Worm (Caenorhabditis elegans) whole organism, mixed stage, embryonic: Measurements from ENCODE around the gene K08H2.3.
A peak's percentile ranks its signal among the peaks of the same experiment; 100 is the strongest.

Source experiments
- M03D4.4 ChIP-seq: sonication (generic microtip); optimal IDR thresholded peaks from 2 replicates; lab custom pipeline; 2017; ENCODE audit warnings: mild to moderate bottlenecking, missing genetic modification characterization, missing compliant biosample characterization
- bed-3 ChIP-seq: fragments of 200-800 bp; sonication (Bioruptor generic); optimal IDR thresholded peaks from 3 replicates; lab custom pipeline; 2018; ENCODE audit warnings: mild to moderate bottlenecking, missing genetic modification characterization, moderate library complexity, missing compliant biosample characterization
- blmp-1 ChIP-seq: fragments of 150-350 bp; optimal IDR thresholded peaks from 2 replicates; lab custom pipeline; 2014; ENCODE audit warnings: missing biosample characterization, missing genetic modification characterization
- ceh-43 ChIP-seq: fragments of 200-800 bp; sonication (Bioruptor generic); optimal IDR thresholded peaks from 2 replicates; lab custom pipeline; 2018; ENCODE audit warnings: mild to moderate bottlenecking, missing genetic modification characterization, moderate library complexity, missing compliant biosample characterization
- ceh-83 ChIP-seq: fragments of 200-800 bp; sonication (Bioruptor generic); optimal IDR thresholded peaks from 2 replicates; lab custom pipeline; 2018; ENCODE audit warnings: mild to moderate bottlenecking, missing genetic modification characterization, missing compliant biosample characterization
- ces-1 ChIP-seq: fragments of 150-350 bp; optimal IDR thresholded peaks from 2 replicates; lab custom pipeline; 2014; ENCODE audit warnings: missing biosample characterization, missing genetic modification reagents, missing genetic modification characterization
- cnd-1 ChIP-seq: fragments of 200-800 bp; sonication (Bioruptor generic); optimal IDR thresholded peaks from 2 replicates; lab custom pipeline; 2018; ENCODE audit warnings: mild to moderate bottlenecking, missing genetic modification characterization, missing compliant biosample characterization
- elt-1 ChIP-seq: sonication (generic microtip); optimal IDR thresholded peaks from 2 replicates; lab custom pipeline; 2017; ENCODE audit warnings: missing genetic modification characterization, mild to moderate bottlenecking, missing compliant biosample characterization, antibody characterized with exemption, moderate library complexity, borderline replicate concordance; ENCODE audit not compliant: insufficient read depth
- elt-3 ChIP-seq: fragments of 150-350 bp; optimal IDR thresholded peaks from 2 replicates; lab custom pipeline; 2014; ENCODE audit warnings: missing biosample characterization, missing genetic modification characterization
- ham-2 ChIP-seq: fragments of 200-800 bp; sonication (Bioruptor generic); optimal IDR thresholded peaks from 2 replicates; lab custom pipeline; 2018; ENCODE audit warnings: mild to moderate bottlenecking, missing genetic modification characterization, missing compliant biosample characterization
- hlh-1 ChIP-seq: fragments of 150-350 bp; optimal IDR thresholded peaks from 2 replicates; lab custom pipeline; 2014; ENCODE audit warnings: missing biosample characterization, missing genetic modification reagents, missing genetic modification characterization
- lin-13 ChIP-seq: fragments of 150-350 bp; optimal IDR thresholded peaks from 2 replicates; lab custom pipeline; 2014; ENCODE audit warnings: missing biosample characterization, missing genetic modification characterization
- lin-32 ChIP-seq: fragments of 200-800 bp; sonication (Bioruptor generic); optimal IDR thresholded peaks from 2 replicates; lab custom pipeline; 2018; ENCODE audit warnings: mild to moderate bottlenecking, missing genetic modification characterization, missing compliant biosample characterization
- lsy-2 ChIP-seq: fragments of 150-350 bp; optimal IDR thresholded peaks from 2 replicates; lab custom pipeline; 2014; ENCODE audit warnings: missing biosample characterization, missing genetic modification characterization
- mab-5 ChIP-seq: fragments of 150-350 bp; optimal IDR thresholded peaks from 2 replicates; lab custom pipeline; 2014; ENCODE audit warnings: missing biosample characterization, missing genetic modification characterization
- mls-2 ChIP-seq: sonication (generic microtip); optimal IDR thresholded peaks from 2 replicates; lab custom pipeline; 2016; ENCODE audit warnings: mild to moderate bottlenecking, missing genetic modification characterization, moderate library complexity, missing compliant biosample characterization
- nhr-12 ChIP-seq: fragments of 150-350 bp; optimal IDR thresholded peaks from 2 replicates; lab custom pipeline; 2014; ENCODE audit warnings: missing biosample characterization, missing genetic modification characterization
- nhr-2 ChIP-seq: fragments of 150-350 bp; optimal IDR thresholded peaks from 2 replicates; lab custom pipeline; 2014; ENCODE audit warnings: missing biosample characterization, missing genetic modification characterization
- nhr-237 ChIP-seq: fragments of 150-350 bp; optimal IDR thresholded peaks from 2 replicates; lab custom pipeline; 2014; ENCODE audit warnings: missing biosample characterization, missing genetic modification characterization
- nhr-28 ChIP-seq: fragments of 150-350 bp; optimal IDR thresholded peaks from 2 replicates; lab custom pipeline; 2014; ENCODE audit warnings: missing biosample characterization, missing genetic modification characterization
- nhr-76 ChIP-seq: sonication (generic microtip); optimal IDR thresholded peaks from 2 replicates; lab custom pipeline; 2017; ENCODE audit warnings: missing biosample characterization, missing genetic modification characterization
- pha-4 ChIP-seq: fragments of 150-350 bp; optimal IDR thresholded peaks from 2 replicates; lab custom pipeline; 2018; ENCODE audit warnings: missing biosample characterization, missing genetic modification reagents, missing genetic modification characterization
- snpc-4 ChIP-seq: fragments of 150-350 bp; optimal IDR thresholded peaks from 2 replicates; lab custom pipeline; 2014; ENCODE audit warnings: missing biosample characterization, missing genetic modification characterization
- sptf-1 ChIP-seq: sonication (generic microtip); optimal IDR thresholded peaks from 2 replicates; lab custom pipeline; 2017; ENCODE audit warnings: mild to moderate bottlenecking, missing genetic modification characterization, moderate library complexity, missing compliant biosample characterization
- unc-120 ChIP-seq: sonication (generic microtip); optimal IDR thresholded peaks from 2 replicates; lab custom pipeline; 2017; ENCODE audit warnings: missing genetic modification characterization, missing compliant biosample characterization; ENCODE audit not compliant: poor library complexity, severe bottlenecking
- unc-39 ChIP-seq: fragments of 150-350 bp; optimal IDR thresholded peaks from 2 replicates; lab custom pipeline; 2014; ENCODE audit warnings: missing biosample characterization, missing genetic modification characterization
- unc-62 ChIP-seq: fragments of 150-350 bp; optimal IDR thresholded peaks from 2 replicates; lab custom pipeline; 2014; ENCODE audit warnings: missing biosample characterization, missing genetic modification reagents, missing genetic modification characterization
- zip-8 ChIP-seq: fragments of 150-350 bp; optimal IDR thresholded peaks from 2 replicates; lab custom pipeline; 2014; ENCODE audit warnings: missing biosample characterization, missing genetic modification characterization

The K08H2.3 gene

DNA sequence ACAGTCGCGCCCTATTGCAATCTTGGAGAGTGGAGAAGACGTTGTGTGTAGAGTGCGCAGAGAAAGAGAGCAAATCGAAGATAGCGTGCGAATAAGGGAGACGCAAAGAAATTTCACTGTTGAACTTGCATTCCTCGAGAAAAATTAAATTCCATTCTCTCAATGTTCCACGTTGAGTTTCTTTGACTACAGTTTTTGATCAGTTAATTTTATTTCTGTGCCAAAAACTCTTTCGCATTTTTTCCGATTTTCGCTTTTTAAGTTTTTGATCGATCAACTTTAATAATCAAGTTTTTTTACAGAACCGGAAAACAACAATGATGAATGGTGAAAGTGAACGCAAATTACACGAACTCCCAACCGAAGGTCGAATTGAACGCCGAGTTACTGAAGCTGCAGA is at the start of gene K08H2.3:
K08H2.3 (plus strand) TSS at position 301 of the 400 bp plus-strand sequence.
- TF ChIP-seq pha-4 (tag; lab: Kevin White, UChicago) (no peak), unc-39 (tag; lab: Kevin White, UChicago) (no peak), nhr-2 (no peak), snpc-4 (tag; lab: Kevin White, UChicago) (no peak), ces-1 (GFP tag; lab: Kevin White, UChicago) (no peak), M03D4.4 (tag; lab: Kevin White, UChicago) (no peak), elt-3 (tag; lab: Kevin White, UChicago) (no peak), nhr-76 (tag; lab: Kevin White, UChicago) (no peak), zip-8 (tag; lab: Kevin White, UChicago) (no peak), nhr-237 (no peak), sptf-1 (tag; lab: Kevin White, UChicago) (no peak), lsy-2 (tag; lab: Kevin White, UChicago) (no peak), lin-32 (GFP tag; lab: Kevin White, UChicago) (no peak), unc-62 (GFP tag; lab: Kevin White, UChicago) (no peak), hlh-1 (no peak), mab-5 (tag; lab: Kevin White, UChicago) (no peak), nhr-12 (tag; lab: Kevin White, UChicago) (no peak), bed-3 (no peak), unc-120 (tag; lab: Kevin White, UChicago) (no peak)

DNA sequence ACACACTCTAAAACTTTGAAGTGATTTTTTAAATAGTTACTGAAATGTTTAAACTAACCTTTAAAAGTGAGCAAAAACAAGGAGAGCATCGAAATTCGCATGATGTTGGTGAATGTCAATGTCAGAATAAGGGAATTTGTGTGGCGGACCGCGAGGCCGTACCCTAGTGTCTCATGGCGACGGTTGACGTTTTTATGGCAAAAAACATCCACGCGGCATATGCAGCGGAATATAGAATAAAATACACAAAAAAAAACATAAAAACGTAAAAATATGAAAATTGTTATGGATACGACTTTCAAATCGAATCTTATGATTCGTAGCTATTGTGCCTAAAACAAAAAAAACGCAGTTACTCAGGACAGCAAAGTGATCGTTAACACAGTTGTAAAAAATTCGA is 47.3 kb upstream of the K08H2.3 start, which contains the start of gene cwp-5:
cwp-5 (minus strand) TSS at position 101 of the 400 bp plus-strand sequence.
- TF ChIP-seq nhr-12 (tag; lab: Kevin White, UChicago): no peak
- no peak for TF ChIP-seq lsy-2 (tag; lab: Kevin White, UChicago)
- TF ChIP-seq nhr-237: no peak
- no peak for TF ChIP-seq elt-1 (tag; lab: Kevin White, UChicago)
- TF ChIP-seq nhr-28 (tag; lab: Kevin White, UChicago): no peak
- TF ChIP-seq snpc-4 (tag; lab: Kevin White, UChicago): no peak
- TF ChIP-seq lin-13 (tag; lab: Kevin White, UChicago): no peak
- TF ChIP-seq lin-32 (GFP tag; lab: Kevin White, UChicago): no peak
- TF ChIP-seq unc-120 (tag; lab: Kevin White, UChicago): no peak
- TF ChIP-seq unc-39 (tag; lab: Kevin White, UChicago): no peak
- no peak for TF ChIP-seq unc-62 (GFP tag; lab: Kevin White, UChicago)

DNA sequence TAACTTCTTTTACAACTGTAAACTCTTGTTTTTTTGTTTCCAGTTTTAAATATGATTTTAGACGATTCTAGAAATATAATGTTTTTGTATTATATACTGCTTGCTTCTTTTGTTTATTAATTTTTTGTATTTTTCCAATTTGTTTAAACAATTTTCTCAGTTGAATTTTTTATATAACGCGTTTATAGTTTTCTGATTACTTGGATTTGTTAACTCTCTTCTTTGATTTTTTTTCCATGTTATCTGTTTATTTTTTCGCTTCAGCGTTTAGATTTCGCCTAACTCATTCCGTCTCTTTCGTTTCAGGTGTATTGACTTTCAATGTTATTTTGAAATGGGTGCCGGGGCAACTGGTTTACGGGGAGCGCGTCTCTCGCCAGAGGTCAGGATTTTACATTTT is 46.3 kb upstream of the K08H2.3 start, which contains the start of gene gpa-6:
gpa-6 (plus strand) TSS at position 301 of the 400 bp plus-strand sequence.
- TF ChIP-seq M03D4.4 (tag; lab: Kevin White, UChicago) (no peak), unc-39 (tag; lab: Kevin White, UChicago) (no peak), sptf-1 (tag; lab: Kevin White, UChicago) (no peak), nhr-28 (tag; lab: Kevin White, UChicago) (no peak), lsy-2 (tag; lab: Kevin White, UChicago) (no peak), blmp-1 (tag; lab: Kevin White, UChicago) (no peak), ham-2 (no peak), mab-5 (tag; lab: Kevin White, UChicago) (no peak), lin-13 (tag; lab: Kevin White, UChicago) (no peak), ceh-83 (no peak), ceh-43 (GFP tag; lab: Kevin White, UChicago) (no peak)

DNA sequence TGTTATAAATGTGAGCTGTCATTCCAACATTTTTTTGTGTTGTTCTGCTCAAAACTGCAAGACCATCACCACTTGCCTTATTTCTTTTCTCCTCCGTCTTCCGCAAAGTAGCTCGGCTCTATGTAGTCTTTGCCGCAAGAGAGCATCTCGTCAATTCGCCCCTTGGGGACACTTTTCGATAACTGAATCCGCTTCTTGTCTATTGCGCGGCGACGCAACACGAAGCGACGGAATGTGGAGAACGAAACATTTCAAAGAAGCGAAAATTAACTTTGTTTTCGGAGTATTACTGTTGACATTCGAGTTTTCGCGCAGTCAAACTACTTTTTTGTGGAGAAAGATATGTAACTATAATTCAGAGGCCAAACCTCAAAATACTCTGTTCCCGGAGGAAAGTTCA is 39.1 kb upstream of the K08H2.3 start:
- TF ChIP-seq ces-1 (GFP tag; lab: Kevin White, UChicago) (peak; percentile 79), lin-13 (tag; lab: Kevin White, UChicago) (no peak), nhr-76 (tag; lab: Kevin White, UChicago) (no peak), cnd-1 (tag; lab: Kevin White, UChicago) (no peak), ceh-83 (no peak), ham-2 (no peak), unc-120 (tag; lab: Kevin White, UChicago) (no peak)

DNA sequence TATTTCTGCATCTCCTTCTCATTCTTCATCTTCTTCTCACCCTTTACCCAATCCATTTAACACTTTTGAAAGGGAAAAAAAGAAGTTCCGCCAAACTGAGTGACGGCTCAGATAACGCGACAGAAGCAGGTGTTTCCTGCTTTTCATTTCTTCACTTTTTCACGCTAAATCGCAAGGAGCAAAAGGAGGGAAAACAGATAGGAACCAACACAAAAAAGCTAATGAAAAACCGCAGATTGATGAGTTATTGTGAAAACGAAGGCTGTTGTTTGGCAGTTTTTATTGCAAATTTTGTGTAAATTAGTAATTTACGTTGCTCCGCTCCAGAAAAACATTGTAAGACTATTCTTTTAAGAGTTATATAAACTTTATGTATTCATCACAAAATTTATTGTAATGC is 36.9 kb upstream of the K08H2.3 start:
- TF ChIP-seq unc-39 (tag; lab: Kevin White, UChicago): no peak
- no peak for TF ChIP-seq nhr-28 (tag; lab: Kevin White, UChicago)
- TF ChIP-seq nhr-237: no peak
- TF ChIP-seq mls-2 (tag; lab: Kevin White, UChicago): no peak
- no peak for TF ChIP-seq cnd-1 (tag; lab: Kevin White, UChicago)
- TF ChIP-seq hlh-1: no peak
- TF ChIP-seq snpc-4 (tag; lab: Kevin White, UChicago): no peak
- no peak for TF ChIP-seq pha-4 (tag; lab: Kevin White, UChicago)
